Worm (Caenorhabditis elegans) whole organism, L2 larva: ENCODE measurements around the gene Y67D8A.2.

ENCODE experiments used
- aly-2 ChIP-seq: fragments of 150-350 bp; optimal IDR thresholded peaks from 2 replicates; lab custom pipeline; 2014; ENCODE audit warnings: missing biosample characterization, missing genetic modification characterization
- ama-1 ChIP-seq: fragments of 150-350 bp; optimal IDR thresholded peaks from 2 replicates; lab custom pipeline; 2018; ENCODE audit warnings: inconsistent platforms
- dmd-4 ChIP-seq: sonication (generic microtip); optimal IDR thresholded peaks from 2 replicates; lab custom pipeline; 2017; ENCODE audit warnings: missing biosample characterization, missing genetic modification characterization
- egl-27 ChIP-seq: sonication (generic microtip); optimal IDR thresholded peaks from 3 replicates; lab custom pipeline; 2017; ENCODE audit warnings: missing biosample characterization, missing genetic modification reagents, missing genetic modification characterization
- elt-1 ChIP-seq: fragments of 150-350 bp; optimal IDR thresholded peaks from 2 replicates; lab custom pipeline; 2014; ENCODE audit warnings: missing biosample characterization, missing genetic modification characterization
- nhr-10 ChIP-seq: sonication (generic microtip); optimal IDR thresholded peaks from 2 replicates; lab custom pipeline; 2017; ENCODE audit warnings: missing biosample characterization, missing genetic modification characterization
- nhr-11 ChIP-seq: fragments of 150-350 bp; optimal IDR thresholded peaks from 2 replicates; lab custom pipeline; 2014; ENCODE audit warnings: missing biosample characterization, missing genetic modification characterization
- nhr-237 ChIP-seq: fragments of 150-350 bp; optimal IDR thresholded peaks from 2 replicates; lab custom pipeline; 2014; ENCODE audit warnings: missing biosample characterization, missing genetic modification characterization
- nhr-6 ChIP-seq: fragments of 150-350 bp; optimal IDR thresholded peaks from 2 replicates; lab custom pipeline; 2014; ENCODE audit warnings: missing biosample characterization, missing genetic modification characterization
- nhr-77 ChIP-seq: fragments of 150-350 bp; optimal IDR thresholded peaks from 2 replicates; lab custom pipeline; 2014; ENCODE audit warnings: missing biosample characterization, missing genetic modification characterization
- ztf-4 ChIP-seq: fragments of 150-350 bp; optimal IDR thresholded peaks from 2 replicates; lab custom pipeline; 2014; ENCODE audit warnings: missing biosample characterization, missing genetic modification characterization

DNA sequence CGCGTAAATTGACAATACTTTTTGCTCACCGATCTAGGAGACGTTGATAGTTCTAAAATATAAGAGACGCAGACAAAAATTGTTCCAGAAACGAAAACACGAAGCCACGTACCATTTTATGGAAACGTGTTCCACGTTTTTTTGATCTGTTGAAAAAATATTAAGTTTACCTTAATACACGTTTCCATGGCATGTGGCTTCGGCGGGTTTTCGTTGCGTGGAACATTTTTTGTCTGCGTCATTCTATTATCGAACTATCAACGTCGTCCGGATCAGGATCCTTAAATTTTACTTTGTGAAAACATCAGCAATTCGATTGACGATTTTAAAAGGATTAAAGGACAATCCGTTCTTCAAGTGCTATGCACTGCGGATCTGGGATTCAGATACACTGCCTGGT is 43.4 kb downstream of the Y67D8A.2 start, which contains the start of gene T26C12.2:
- no peak for TF ChIP-seq ama-1 (lab: Kevin White, UChicago)
- no peak for TF ChIP-seq nhr-237 (tag; lab: Kevin White, UChicago)
- no peak for TF ChIP-seq nhr-10 (tag; lab: Kevin White, UChicago)
- TF ChIP-seq nhr-77 (tag; lab: Kevin White, UChicago), result no peak
- TF ChIP-seq nhr-11, result no peak
- no peak for TF ChIP-seq ztf-4
- TF ChIP-seq aly-2 (tag; lab: Kevin White, UChicago), result no peak
- no peak for TF ChIP-seq nhr-6 (tag; lab: Kevin White, UChicago)
- no peak for TF ChIP-seq dmd-4 (tag; lab: Kevin White, UChicago)
- TF ChIP-seq egl-27 (tag; lab: Kevin White, UChicago), result no peak
- no peak for TF ChIP-seq elt-1 (tag; lab: Kevin White, UChicago)
